Worm (Caenorhabditis elegans) whole organism, L4 larva: ENCODE results near the gene srh-236.

Experiments used
- F44E2.7 ChIP-seq: fragments of 200-800 bp; sonication (Bioruptor generic); IDR thresholded peaks from 2 replicates; pipeline ENCODE4 v2.1.2; 2022; ENCODE audit warnings: missing genetic modification characterization, missing compliant biosample characterization
- R02D3.7 ChIP-seq: fragments of 150-350 bp; sonication (generic microtip); optimal IDR thresholded peaks from 3 replicates; lab custom pipeline; 2014; ENCODE audit warnings: missing biosample characterization, missing genetic modification characterization
- T26A8.4 ChIP-seq: fragments of 200-800 bp; sonication (Bioruptor generic); IDR thresholded peaks from 2 replicates; pipeline ENCODE4 v1.3.6; 2022; ENCODE audit warnings: missing genetic modification characterization, missing compliant biosample characterization
- ama-1 ChIP-seq: fragments of 150-350 bp; optimal IDR thresholded peaks from 2 replicates; lab custom pipeline; 2014; ENCODE audit warnings: inconsistent platforms, mixed read lengths
- ceh-28 ChIP-seq: fragments of 150-350 bp; optimal IDR thresholded peaks from 2 replicates; lab custom pipeline; 2014; ENCODE audit warnings: missing biosample characterization, missing genetic modification reagents, missing genetic modification characterization
- ceh-32 ChIP-seq: sonication (generic microtip); optimal IDR thresholded peaks from 2 replicates; lab custom pipeline; 2016; ENCODE audit warnings: mild to moderate bottlenecking, missing genetic modification characterization, missing compliant biosample characterization; ENCODE audit not compliant: poor library complexity
- ces-1 ChIP-seq: fragments of 150-350 bp; sonication (generic microtip); optimal IDR thresholded peaks from 4 replicates; lab custom pipeline; 2014; ENCODE audit warnings: missing biosample characterization, missing genetic modification reagents, missing genetic modification characterization
- ctbp-1 ChIP-seq: fragments of 200-800 bp; sonication (Bioruptor generic); IDR thresholded peaks from 2 replicates; pipeline ENCODE4 v1.3.6; 2022; ENCODE audit warnings: missing genetic modification reagents, missing genetic modification characterization, missing compliant biosample characterization
- daf-16 ChIP-seq, 3 experiments: sonication (generic microtip); optimal IDR thresholded peaks; 2 replicates each; lab custom pipeline; 2016 to 2017; ENCODE audit warnings: missing genetic modification characterization in 3 of 3, missing genetic modification reagents in 3 of 3, mild to moderate bottlenecking in 2 of 3, missing compliant biosample characterization in 2 of 3, missing biosample characterization in 1 of 3, moderate library complexity in 1 of 3
- daf-19 ChIP-seq: fragments of 200-800 bp; sonication (Bioruptor generic); conservative IDR thresholded peaks from 2 replicates; pipeline ENCODE4 v1.3.6; 2022; ENCODE audit warnings: missing genetic modification characterization, missing compliant biosample characterization
- dmd-8 ChIP-seq: fragments of 200-800 bp; sonication (Bioruptor generic); IDR thresholded peaks from 2 replicates; pipeline ENCODE4 v1.3.6; 2022; ENCODE audit warnings: missing genetic modification characterization, missing compliant biosample characterization
- dmd-9 ChIP-seq: fragments of 200-800 bp; sonication (Bioruptor generic); IDR thresholded peaks from 2 replicates; pipeline ENCODE4 v1.3.6; 2022; ENCODE audit warnings: missing genetic modification reagents, missing genetic modification characterization, missing compliant biosample characterization
- dve-1 ChIP-seq: sonication (generic microtip); optimal IDR thresholded peaks from 2 replicates; lab custom pipeline; 2017; ENCODE audit warnings: antibody characterized with exemption, mild to moderate bottlenecking, missing genetic modification characterization, missing compliant biosample characterization; ENCODE audit not compliant: insufficient read depth
- gei-8 ChIP-seq: fragments of 200-800 bp; sonication (Bioruptor generic); optimal IDR thresholded peaks from 2 replicates; lab custom pipeline; 2018; ENCODE audit warnings: mild to moderate bottlenecking, missing genetic modification characterization, missing compliant biosample characterization
- hif-1 ChIP-seq, 2 experiments: sonication (generic microtip); optimal IDR thresholded peaks; 2 replicates each; lab custom pipeline; 2016 to 2017; ENCODE audit warnings: missing compliant biosample characterization in 2 of 2, missing genetic modification characterization in 2 of 2, missing genetic modification reagents in 2 of 2, missing genotype in 2 of 2, mild to moderate bottlenecking in 1 of 2
- jun-1 ChIP-seq: fragments of 150-350 bp; optimal IDR thresholded peaks from 2 replicates; lab custom pipeline; 2014; ENCODE audit warnings: missing biosample characterization, missing genetic modification reagents, missing genetic modification characterization
- lim-7 ChIP-seq: fragments of 200-800 bp; sonication (Bioruptor generic); IDR thresholded peaks from 2 replicates; pipeline ENCODE4 v1.3.6; 2022; ENCODE audit warnings: missing genetic modification characterization, missing compliant biosample characterization
- lin-29 ChIP-seq: fragments of 200-800 bp; sonication (Bioruptor generic); IDR thresholded peaks from 2 replicates; pipeline ENCODE4 v1.3.6; 2022; ENCODE audit warnings: missing genetic modification reagents, missing genetic modification characterization, missing compliant biosample characterization
- lir-3 ChIP-seq: sonication (generic microtip); optimal IDR thresholded peaks from 2 replicates; lab custom pipeline; 2016; ENCODE audit warnings: mild to moderate bottlenecking, missing genetic modification characterization, missing compliant biosample characterization
- lsy-2 ChIP-seq, 2 experiments: fragments of 150-350 bp in 1 of 2; sonication (generic microtip) in 1 of 2; optimal IDR thresholded peaks; 2 replicates each; lab custom pipeline; 2014 to 2017; ENCODE audit warnings: missing biosample characterization in 2 of 2, missing genetic modification characterization in 2 of 2
- madf-5 ChIP-seq, 2 experiments: fragments of 200-800 bp; sonication (Bioruptor generic); IDR thresholded peaks; 2 replicates each; pipeline ENCODE4 v1.3.6; 2022; ENCODE audit warnings: missing compliant biosample characterization in 2 of 2, missing genetic modification characterization in 2 of 2
- mep-1 ChIP-seq: fragments of 150-350 bp; sonication (generic microtip); optimal IDR thresholded peaks from 3 replicates; lab custom pipeline; 2014; ENCODE audit warnings: missing biosample characterization, missing genetic modification characterization
- mxl-2 ChIP-seq: fragments of 200-800 bp; sonication (Bioruptor generic); conservative IDR thresholded peaks from 2 replicates; pipeline ENCODE4 v1.3.6; 2022; ENCODE audit warnings: missing genetic modification reagents, missing genetic modification characterization, missing compliant biosample characterization
- nhr-102 ChIP-seq: sonication (generic microtip); optimal IDR thresholded peaks from 2 replicates; lab custom pipeline; 2016; ENCODE audit warnings: mild to moderate bottlenecking, missing genetic modification characterization, moderate library complexity, missing compliant biosample characterization
- nhr-25 ChIP-seq: sonication (generic microtip); optimal IDR thresholded peaks from 2 replicates; lab custom pipeline; 2017; ENCODE audit warnings: missing genetic modification characterization, mild to moderate bottlenecking, missing compliant biosample characterization, antibody characterized with exemption, moderate library complexity, borderline replicate concordance; ENCODE audit not compliant: insufficient read depth
- nhr-41 ChIP-seq: fragments of 200-800 bp; sonication (Bioruptor generic); IDR thresholded peaks from 2 replicates; pipeline ENCODE4 v1.3.6; 2022; ENCODE audit warnings: missing genetic modification reagents, missing genetic modification characterization, missing compliant biosample characterization
- nhr-42 ChIP-seq: fragments of 200-800 bp; sonication (Bioruptor generic); IDR thresholded peaks from 2 replicates; pipeline ENCODE4 v1.3.6; 2022; ENCODE audit warnings: missing genetic modification characterization, missing compliant biosample characterization
- php-3 ChIP-seq: fragments of 200-800 bp; sonication (Bioruptor generic); IDR thresholded peaks from 2 replicates; pipeline ENCODE4 v1.3.6; 2022; ENCODE audit warnings: missing genetic modification reagents, missing genetic modification characterization, missing compliant biosample characterization
- rbr-2 ChIP-seq: sonication (generic microtip); optimal IDR thresholded peaks from 2 replicates; lab custom pipeline; 2016; ENCODE audit warnings: missing genotype, missing genetic modification characterization, missing compliant biosample characterization
- set-16 ChIP-seq: fragments of 200-800 bp; sonication (Bioruptor generic); IDR thresholded peaks from 2 replicates; pipeline ENCODE4 v1.3.6; 2022; ENCODE audit warnings: missing genetic modification reagents, missing genetic modification characterization, missing compliant biosample characterization
- snpc-1.2 ChIP-seq: fragments of 200-800 bp; sonication (Bioruptor generic); IDR thresholded peaks from 2 replicates; pipeline ENCODE4 v1.3.6; 2022; ENCODE audit warnings: missing genetic modification reagents, missing genetic modification characterization, missing compliant biosample characterization
- spr-3 ChIP-seq: fragments of 200-800 bp; sonication (Bioruptor generic); optimal IDR thresholded peaks from 2 replicates; lab custom pipeline; 2018; ENCODE audit warnings: mild to moderate bottlenecking, missing genetic modification characterization, missing compliant biosample characterization
- unc-62 ChIP-seq, 3 experiments: fragments of 150-350 bp in 1 of 3; sonication (generic microtip); optimal IDR thresholded peaks in 2 of 3; peaks in 1 of 3; 1 replicate in 1 of 3; 2 replicates in 2 of 3; lab custom pipeline; 2014 to 2017; ENCODE audit warnings: missing biosample characterization in 3 of 3, missing genetic modification characterization in 3 of 3, missing genetic modification reagents in 3 of 3, missing genotype in 1 of 3
- vab-7 ChIP-seq: fragments of 200-800 bp; sonication (Bioruptor generic); IDR thresholded peaks from 2 replicates; pipeline ENCODE4 v1.3.6; 2022; ENCODE audit warnings: missing genetic modification reagents, missing genetic modification characterization, missing compliant biosample characterization
- zag-1 ChIP-seq: fragments of 150-350 bp; optimal IDR thresholded peaks from 2 replicates; lab custom pipeline; 2014; ENCODE audit warnings: missing biosample characterization, missing genetic modification characterization
- zfp-3 ChIP-seq: fragments of 200-800 bp; sonication (Bioruptor generic); conservative IDR thresholded peaks from 2 replicates; pipeline ENCODE4 v1.3.6; 2022; ENCODE audit warnings: missing genetic modification reagents, missing genetic modification characterization, missing compliant biosample characterization

The srh-236 gene

ce11 chrV:17192238-17192637 is 19.6 kb downstream of the srh-236 start, which contains the start of gene srz-47:
Gene srz-47 (minus strand): TSS chrV:17192338.
- TF ChIP-seq nhr-41 (GFP tag; lab: Robert Waterston, UW) (no peak), lsy-2 (tag; optimal IDR thresholded peaks at IDR 0.05; lab: Kevin White, UChicago) (no peak), set-16 (no peak), snpc-1.2 (GFP tag; lab: Robert Waterston, UW) (no peak), lir-3 (tag; lab: Kevin White, UChicago) (no peak), hif-1 (tag; optimal IDR thresholded peaks at IDR 0.05; lab: Kevin White, UChicago) (no peak), R02D3.7 (tag; lab: Kevin White, UChicago) (no peak), T26A8.4 (GFP tag; lab: Robert Waterston, UW) (no peak), unc-62 (GFP tag; optimal IDR thresholded peaks at IDR 0.05 in 1 of 2; lab: Kevin White, UChicago) (no peak), unc-62 (tag; optimal IDR thresholded peaks at IDR 0.05; lab: Kevin White, UChicago) (no peak), mxl-2 (no peak), ces-1 (GFP tag; lab: Kevin White, UChicago) (no peak), lin-29 (GFP tag; lab: Robert Waterston, UW) (no peak), daf-19 (GFP tag; lab: Robert Waterston, UW) (no peak), nhr-42 (GFP tag; lab: Robert Waterston, UW) (no peak), ctbp-1 (GFP tag; lab: Robert Waterston, UW) (no peak), dve-1 (tag; lab: Kevin White, UChicago) (no peak), lim-7 (GFP tag; lab: Robert Waterston, UW) (no peak), zfp-3 (no peak), nhr-25 (tag; lab: Kevin White, UChicago) (no peak), jun-1 (tag; lab: Kevin White, UChicago) (no peak)

DNA sequence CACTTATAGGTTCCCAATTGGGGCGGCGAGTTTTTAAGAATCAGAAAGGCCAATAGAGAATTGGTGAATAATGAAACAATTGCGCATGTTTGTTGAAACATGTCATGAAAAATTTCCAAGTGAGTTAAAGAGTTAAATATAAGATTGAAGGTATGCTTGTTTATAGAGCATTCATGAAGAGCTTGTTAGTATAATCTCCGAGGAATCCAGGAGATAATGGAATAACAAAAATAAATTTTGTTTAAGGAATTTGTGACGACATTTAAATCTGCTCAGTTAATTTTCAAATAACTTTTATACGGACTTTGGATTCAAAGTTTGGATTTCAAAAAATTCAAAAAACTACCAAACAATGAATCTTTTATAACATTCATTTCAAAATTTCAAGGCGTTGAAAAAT is 21.4 kb downstream of the srh-236 start, which contains the start of gene str-199:
str-199 (minus strand) TSS at position 101 of the 400 bp plus-strand sequence.
- TF ChIP-seq ctbp-1 (GFP tag; lab: Robert Waterston, UW) (no peak), unc-62 (GFP tag; optimal IDR thresholded peaks at IDR 0.05 in 1 of 2; lab: Kevin White, UChicago) (no peak), unc-62 (tag; optimal IDR thresholded peaks at IDR 0.05; lab: Kevin White, UChicago) (no peak), ceh-28 (no peak), vab-7 (GFP tag; lab: Robert Waterston, UW) (no peak), madf-5 (GFP tag; IDR thresholded peaks at IDR 0.05; lab: Robert Waterston, UW) (no peak), dmd-8 (GFP tag; lab: Robert Waterston, UW) (no peak), dmd-9 (GFP tag; lab: Robert Waterston, UW) (no peak), nhr-42 (GFP tag; lab: Robert Waterston, UW) (no peak), gei-8 (GFP tag; lab: Kevin White, UChicago) (no peak), daf-16 (GFP tag; optimal IDR thresholded peaks at IDR 0.05; lab: Kevin White, UChicago) (no peak), daf-16 (tag; optimal IDR thresholded peaks at IDR 0.05; lab: Kevin White, UChicago) (no peak), spr-3 (no peak), ama-1 (lab: Kevin White, UChicago) (no peak), snpc-1.2 (GFP tag; lab: Robert Waterston, UW) (no peak), rbr-2 (tag; lab: Kevin White, UChicago) (no peak), php-3 (GFP tag; lab: Robert Waterston, UW) (no peak), mep-1 (tag; lab: Kevin White, UChicago) (no peak)

DNA sequence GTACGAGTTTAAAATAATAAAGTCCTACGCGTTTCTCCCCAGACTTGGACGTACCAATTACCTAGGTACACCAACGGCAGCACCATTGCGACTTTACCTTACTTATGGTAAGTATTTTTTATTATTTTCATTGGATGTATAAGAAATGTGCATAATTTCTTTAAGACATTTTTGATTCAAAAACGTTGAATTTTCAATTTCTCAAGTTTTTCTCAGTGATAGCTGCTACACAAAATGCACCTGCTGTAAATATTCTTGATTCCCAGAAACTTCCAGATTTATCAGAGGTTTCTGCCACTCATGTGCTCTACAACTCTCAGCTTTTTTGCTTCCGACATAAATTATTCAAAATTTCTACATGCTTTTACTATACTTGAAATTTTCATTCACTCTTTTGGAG is 29.8 kb downstream of the srh-236 start, which contains the start of gene srh-159:
srh-159 (plus strand) TSS at position 301 of the 400 bp plus-strand sequence.
- TF ChIP-seq ceh-32 (tag; lab: Kevin White, UChicago), result no peak
- TF ChIP-seq zag-1, result no peak
- no peak for TF ChIP-seq F44E2.7 (GFP tag; lab: Robert Waterston, UW)
- no peak for TF ChIP-seq nhr-102 (tag; lab: Kevin White, UChicago)
